Worm (Caenorhabditis elegans): Measurements from ENCODE around the gene glb-5.

DNA sequence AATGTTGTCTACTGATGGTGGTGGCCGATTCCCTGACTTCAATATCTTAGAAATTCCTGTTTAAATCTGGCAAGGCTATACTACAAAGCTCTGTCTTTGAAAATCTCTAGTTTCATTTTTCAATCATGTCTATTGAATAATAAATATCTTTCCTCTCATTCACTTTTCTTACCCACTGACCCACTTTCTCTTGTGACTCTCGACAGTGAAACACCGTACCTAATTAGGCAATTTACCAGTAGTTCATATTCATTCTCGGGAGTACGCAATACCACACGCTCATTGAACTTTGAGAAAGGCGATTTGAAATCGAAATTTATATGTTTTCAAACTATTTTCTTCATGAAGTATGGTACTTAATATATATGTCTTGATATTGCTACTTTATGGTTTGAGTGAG is 26.1 kb downstream of the glb-5 start, which contains the start of gene CD4.11:
- TF ChIP-seq nhr-11 (tag; optimal IDR thresholded peaks at IDR 0.05) (no peak), ZK546.5 (tag; optimal IDR thresholded peaks at IDR 0.05) (no peak), nhr-23 (tag; optimal IDR thresholded peaks at IDR 0.05) (no peak), snpc-4 (tag; optimal IDR thresholded peaks at IDR 0.05) (no peak), daf-12 (tag; optimal IDR thresholded peaks at IDR 0.05) (no peak), nhr-25 (tag; optimal IDR thresholded peaks at IDR 0.05) (no peak), nhr-12 (tag; optimal IDR thresholded peaks at IDR 0.05) (no peak), nhr-28 (tag; optimal IDR thresholded peaks at IDR 0.05) (no peak)

Data from whole organism, L3 larva.